Fruit fly (Drosophila melanogaster) whole organism, embryonic: ENCODE measurements around the gene trus.

ENCODE experiments used
- Ada2b ChIP-seq: fragments of 200-800 bp; sonication (Bioruptor generic); IDR thresholded peaks from 2 replicates; pipeline ENCODE4 v1.3.6; 2022; ENCODE audit warnings: missing biosample characterization, missing genetic modification characterization
- B-H1 ChIP-seq: fragments of 200-800 bp; sonication (Bioruptor generic); IDR thresholded peaks from 3 replicates; pipeline ENCODE4 v1.3.6; 2022; ENCODE audit warnings: missing biosample characterization, missing genetic modification characterization
- BEAF-32 ChIP-seq: fragments of 200-800 bp; sonication (Bioruptor generic); optimal IDR thresholded peaks from 3 replicates; lab custom pipeline; 2017; ENCODE audit warnings: missing biosample characterization, missing genetic modification characterization, mild to moderate bottlenecking, moderate library complexity, missing genetic modification reagents
- BtbVII ChIP-seq: fragments of 200-800 bp; sonication (Bioruptor generic); optimal IDR thresholded peaks from 3 replicates; lab custom pipeline; 2017; ENCODE audit warnings: missing biosample characterization, mild to moderate bottlenecking, missing genetic modification characterization
- C15 ChIP-seq: fragments of 200-800 bp; sonication (Bioruptor generic); IDR thresholded peaks from 3 replicates; pipeline ENCODE4 v1.3.6; 2022; ENCODE audit warnings: missing biosample characterization, missing genetic modification characterization
- CG10209 ChIP-seq: fragments of 200-800 bp; sonication (Bioruptor generic); optimal IDR thresholded peaks from 3 replicates; lab custom pipeline; 2017; ENCODE audit warnings: missing biosample characterization, mild to moderate bottlenecking, missing genetic modification characterization, missing genetic modification reagents
- CG10274 ChIP-seq: fragments of 200-800 bp; sonication (Bioruptor generic); optimal IDR thresholded peaks from 3 replicates; lab custom pipeline; 2017; ENCODE audit warnings: missing biosample characterization, mild to moderate bottlenecking, missing genetic modification characterization
- CG10321 ChIP-seq: fragments of 200-800 bp; sonication (Bioruptor generic); IDR thresholded peaks from 2 replicates; pipeline ENCODE4 v1.3.6; 2022; ENCODE audit warnings: missing biosample characterization, missing genetic modification characterization
- CG10979 ChIP-seq: fragments of 200-800 bp; sonication (Bioruptor generic); optimal IDR thresholded peaks from 2 replicates; lab custom pipeline; 2018; ENCODE audit warnings: missing biosample characterization, mild to moderate bottlenecking, missing genetic modification characterization, moderate library complexity
- CG12155 ChIP-seq: fragments of 200-800 bp; sonication (Bioruptor generic); optimal IDR thresholded peaks from 3 replicates; lab custom pipeline; 2016; ENCODE audit warnings: missing biosample characterization, missing genetic modification characterization
- CG12219 ChIP-seq: fragments of 200-800 bp; sonication (Bioruptor generic); optimal IDR thresholded peaks from 3 replicates; lab custom pipeline; 2018; ENCODE audit warnings: missing biosample characterization, mild to moderate bottlenecking, missing genetic modification characterization
- CG12391 ChIP-seq: fragments of 200-800 bp; sonication (Bioruptor generic); optimal IDR thresholded peaks from 3 replicates; lab custom pipeline; 2018; ENCODE audit warnings: missing biosample characterization, mild to moderate bottlenecking, missing genetic modification characterization, moderate library complexity
- CG12659 ChIP-seq: fragments of 200-800 bp; sonication (Bioruptor generic); optimal IDR thresholded peaks from 3 replicates; lab custom pipeline; 2017; ENCODE audit warnings: mild to moderate bottlenecking, missing biosample characterization, missing genetic modification reagents, missing genetic modification characterization
- CG12744 ChIP-seq: fragments of 200-800 bp; sonication (Bioruptor generic); optimal IDR thresholded peaks from 2 replicates; lab custom pipeline; 2016; ENCODE audit warnings: missing biosample characterization, missing genetic modification characterization
- CG14441 ChIP-seq: fragments of 200-800 bp; sonication (Bioruptor generic); IDR thresholded peaks from 2 replicates; pipeline ENCODE4 v1.3.6; 2022; ENCODE audit warnings: missing biosample characterization, missing genetic modification characterization
- CG1647 ChIP-seq: fragments of 200-800 bp; sonication (Bioruptor generic); optimal IDR thresholded peaks from 3 replicates; lab custom pipeline; 2016; ENCODE audit warnings: missing biosample characterization, missing genetic modification characterization
- CG17359 ChIP-seq: fragments of 200-800 bp; sonication (Bioruptor generic); optimal IDR thresholded peaks from 3 replicates; lab custom pipeline; 2018; ENCODE audit warnings: missing biosample characterization, mild to moderate bottlenecking, missing genetic modification characterization, moderate library complexity
- CG18764 ChIP-seq: fragments of 200-800 bp; sonication (Bioruptor generic); optimal IDR thresholded peaks from 3 replicates; lab custom pipeline; 2016; ENCODE audit warnings: missing biosample characterization, missing genetic modification characterization
- CG30403 ChIP-seq: fragments of 200-800 bp; sonication (Bioruptor generic); optimal IDR thresholded peaks from 3 replicates; lab custom pipeline; 2016; ENCODE audit warnings: missing biosample characterization, missing genetic modification characterization
- CG32532 ChIP-seq: fragments of 200-800 bp; sonication (Bioruptor generic); IDR thresholded peaks from 2 replicates; pipeline ENCODE4 v1.3.6; 2022; ENCODE audit warnings: missing biosample characterization, missing genetic modification characterization
- CG32772 ChIP-seq: fragments of 200-800 bp; sonication (Bioruptor generic); IDR thresholded peaks from 2 replicates; pipeline ENCODE4 v1.3.6; 2022; ENCODE audit warnings: missing biosample characterization, missing genetic modification characterization
- CG4424 ChIP-seq: fragments of 200-800 bp; sonication (Bioruptor generic); optimal IDR thresholded peaks from 3 replicates; lab custom pipeline; 2016; ENCODE audit warnings: missing biosample characterization, missing genetic modification characterization
- CG4730 ChIP-seq: fragments of 200-800 bp; sonication (Bioruptor generic); IDR thresholded peaks from 2 replicates; pipeline ENCODE4 v1.3.6; 2022; ENCODE audit warnings: missing biosample characterization, missing genetic modification characterization
- CG4820 ChIP-seq: fragments of 200-800 bp; sonication (Bioruptor generic); optimal IDR thresholded peaks from 3 replicates; lab custom pipeline; 2016; ENCODE audit warnings: missing biosample characterization, missing genetic modification characterization
- CG7556 ChIP-seq: fragments of 200-800 bp; sonication (Bioruptor generic); optimal IDR thresholded peaks from 2 replicates; lab custom pipeline; 2017; ENCODE audit warnings: missing biosample characterization, mild to moderate bottlenecking, missing genetic modification characterization
- CG7745 ChIP-seq: fragments of 200-800 bp; sonication (Bioruptor generic); optimal IDR thresholded peaks from 2 replicates; lab custom pipeline; 2018; ENCODE audit warnings: missing biosample characterization, mild to moderate bottlenecking, missing genetic modification characterization, moderate library complexity
- CG7839 ChIP-seq: fragments of 200-800 bp; sonication (Bioruptor generic); optimal IDR thresholded peaks from 3 replicates; lab custom pipeline; 2018; ENCODE audit warnings: missing biosample characterization, mild to moderate bottlenecking, missing genetic modification characterization, moderate library complexity
- CG8290 ChIP-seq, 3 experiments: fragments of 200-800 bp; sonication (Bioruptor generic); optimal IDR thresholded peaks; 2 replicates each; lab custom pipeline; 2016 to 2019; ENCODE audit warnings: missing biosample characterization in 3 of 3, missing genetic modification characterization in 3 of 3, mild to moderate bottlenecking in 2 of 3, moderate library complexity in 1 of 3
- CG9932 ChIP-seq: fragments of 200-800 bp; sonication (Bioruptor generic); IDR thresholded peaks from 2 replicates; pipeline ENCODE4 v1.3.6; 2022; ENCODE audit warnings: missing biosample characterization, missing genetic modification characterization
- CHES-1-like ChIP-seq: fragments of 200-800 bp; sonication (Bioruptor generic); optimal IDR thresholded peaks from 2 replicates; lab custom pipeline; 2016; ENCODE audit warnings: missing biosample characterization, missing genetic modification characterization
- Dref ChIP-seq: fragments of 200-800 bp; sonication (Bioruptor generic); IDR thresholded peaks from 2 replicates; pipeline ENCODE4 v1.3.6; 2022; ENCODE audit warnings: missing biosample characterization, missing genetic modification characterization
- HLH3B ChIP-seq: fragments of 200-800 bp; sonication (Bioruptor generic); IDR thresholded peaks from 2 replicates; pipeline ENCODE4 v1.3.6; 2022; ENCODE audit warnings: missing biosample characterization, missing genetic modification characterization
- HLH54F ChIP-seq: fragments of 200-800 bp; sonication (Bioruptor generic); optimal IDR thresholded peaks from 3 replicates; lab custom pipeline; 2016; ENCODE audit warnings: missing biosample characterization, missing genetic modification characterization
- Hr51 ChIP-seq, 2 experiments: fragments of 200-800 bp; sonication (Bioruptor generic); optimal IDR thresholded peaks; 2 replicates in 1 of 2; 3 replicates in 1 of 2; lab custom pipeline; 2016 to 2018; ENCODE audit warnings: missing biosample characterization in 2 of 2, missing genetic modification characterization in 2 of 2, mild to moderate bottlenecking in 1 of 2, moderate library complexity in 1 of 2
- Hsf ChIP-seq: fragments of 200-800 bp; sonication (Bioruptor generic); optimal IDR thresholded peaks from 3 replicates; lab custom pipeline; 2016; ENCODE audit warnings: missing biosample characterization, missing genetic modification characterization
- PHDP ChIP-seq: fragments of 200-800 bp; sonication (Bioruptor generic); optimal IDR thresholded peaks from 3 replicates; lab custom pipeline; 2018; ENCODE audit warnings: missing biosample characterization, mild to moderate bottlenecking, missing genetic modification characterization, moderate library complexity
- Ravus ChIP-seq: fragments of 200-800 bp; sonication (Bioruptor generic); IDR thresholded peaks from 2 replicates; pipeline ENCODE4 v1.3.6; 2022; ENCODE audit warnings: missing biosample characterization, missing genetic modification characterization
- Scr ChIP-seq: fragments of 200-800 bp; sonication (Bioruptor generic); IDR thresholded peaks from 2 replicates; pipeline ENCODE4 v1.3.6; 2022; ENCODE audit warnings: missing biosample characterization, missing genetic modification characterization; ENCODE audit not compliant: partially characterized antibody
- cato ChIP-seq: fragments of 200-800 bp; sonication (Bioruptor generic); optimal IDR thresholded peaks from 2 replicates; lab custom pipeline; 2016; ENCODE audit warnings: missing biosample characterization, missing genetic modification characterization, borderline replicate concordance
- dmrt99B ChIP-seq: fragments of 200-800 bp; sonication (Bioruptor generic); optimal IDR thresholded peaks from 2 replicates; lab custom pipeline; 2018; ENCODE audit warnings: missing biosample characterization, mild to moderate bottlenecking, missing genetic modification characterization, moderate library complexity
- ems ChIP-seq: fragments of 200-800 bp; sonication (Bioruptor generic); optimal IDR thresholded peaks from 3 replicates; lab custom pipeline; 2016; ENCODE audit warnings: missing biosample characterization, missing genetic modification characterization
- fd96Cb ChIP-seq: fragments of 200-800 bp; sonication (Bioruptor generic); optimal IDR thresholded peaks from 2 replicates; lab custom pipeline; 2018; ENCODE audit warnings: missing biosample characterization, mild to moderate bottlenecking, missing genetic modification characterization, moderate library complexity
- gsb ChIP-seq: fragments of 200-800 bp; sonication (Bioruptor generic); IDR thresholded peaks from 2 replicates; pipeline ENCODE4 v1.3.6; 2022; ENCODE audit warnings: missing biosample characterization, missing genetic modification characterization
- insv ChIP-seq, 2 experiments: fragments of 200-800 bp; sonication (Bioruptor generic); optimal IDR thresholded peaks; 3 replicates each; lab custom pipeline; 2016 to 2018; ENCODE audit warnings: missing biosample characterization in 2 of 2, missing genetic modification characterization in 2 of 2
- sens ChIP-seq: fragments of 200-800 bp; sonication (Bioruptor generic); peaks from one replicate; lab custom pipeline; 2016; ENCODE audit warnings: missing biosample characterization, missing genetic modification characterization
- slp2 ChIP-seq: fragments of 200-800 bp; sonication (Bioruptor generic); optimal IDR thresholded peaks from 2 replicates; lab custom pipeline; 2016; ENCODE audit warnings: missing biosample characterization, missing genetic modification characterization
- stc ChIP-seq: fragments of 200-800 bp; sonication (Bioruptor generic); IDR thresholded peaks from 2 replicates; pipeline ENCODE4 v1.3.6; 2022; ENCODE audit warnings: missing biosample characterization, missing genetic modification characterization
- tgo ChIP-seq: fragments of 200-800 bp; sonication (Bioruptor generic); IDR thresholded peaks from 3 replicates; pipeline ENCODE4 v1.3.6; 2022; ENCODE audit warnings: missing biosample characterization, missing genetic modification characterization
- trh ChIP-seq: fragments of 200-800 bp; sonication (Bioruptor generic); optimal IDR thresholded peaks from 2 replicates; lab custom pipeline; 2016; ENCODE audit warnings: missing biosample characterization, missing genetic modification characterization
- unpg ChIP-seq: fragments of 200-800 bp; sonication (Bioruptor generic); optimal IDR thresholded peaks from 3 replicates; lab custom pipeline; 2018; ENCODE audit warnings: missing biosample characterization, mild to moderate bottlenecking, missing genetic modification characterization, moderate library complexity

trus gene

DNA sequence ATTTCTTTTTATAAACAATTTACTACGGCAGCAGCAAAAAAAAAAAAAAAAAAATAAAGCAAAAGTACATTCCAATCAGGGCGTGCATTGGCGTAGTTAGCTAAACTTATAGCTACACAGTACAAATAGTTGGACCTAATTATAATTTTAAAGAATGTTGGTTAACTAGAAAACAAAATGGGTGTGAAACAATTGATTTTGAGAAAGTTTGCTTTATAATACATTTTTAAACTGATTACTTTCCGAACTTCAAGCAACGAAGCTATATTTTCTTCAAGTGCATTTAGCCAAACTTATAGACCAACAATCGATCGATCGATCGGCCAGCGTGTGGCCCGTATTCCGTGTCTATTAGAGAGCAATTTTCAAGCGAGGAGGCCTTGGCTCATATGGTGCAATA, 5.0 kb upstream of the trus start (continued):
- no peak for TF ChIP-seq CG1647 (GFP tag; lab: Kevin White, UChicago)
- TF ChIP-seq CG12391 (tag; lab: Kevin White, UChicago) = peak; percentile 29
- peak; percentile 4 for TF ChIP-seq ems (GFP tag; lab: Kevin White, UChicago)
- TF ChIP-seq CG12744 (GFP tag; lab: Kevin White, UChicago) = peak; percentile 4
- peak; percentile 18 for TF ChIP-seq fd96Cb (tag; lab: Kevin White, UChicago)
- TF ChIP-seq dmrt99B (tag; lab: Kevin White, UChicago) = peak; percentile 65
- peak in 1 of 2 experiments; percentile 77 for TF ChIP-seq Hr51 (GFP tag; optimal IDR thresholded peaks at IDR 0.05; lab: Kevin White, UChicago)
- TF ChIP-seq CG10274 = no peak
- no peak for TF ChIP-seq Ravus
- TF ChIP-seq tgo (GFP tag; lab: Robert Waterston, UW) = peak; percentile 59; the same call in 2 of the 3 replicates
- TF ChIP-seq C15 = no peak
- TF ChIP-seq gsb (GFP tag; lab: Robert Waterston, UW) = 0 out of 2 replicates have a peak, but pooled peaks have one; percentile 6
- TF ChIP-seq CG10979 (tag; lab: Kevin White, UChicago) = peak; percentile 12
- TF ChIP-seq CG18764 (GFP tag; lab: Kevin White, UChicago) = no peak
- TF ChIP-seq CG7556 (GFP tag; lab: Kevin White, UChicago) = peak; percentile 4
- TF ChIP-seq Scr = no peak
- peak; percentile 14; the same call in 1 of the 2 replicates for TF ChIP-seq CG14441 (GFP tag; lab: Robert Waterston, UW)
- peak; percentile 24 for TF ChIP-seq slp2
- TF ChIP-seq Ada2b (GFP tag; lab: Robert Waterston, UW) = peak; percentile 31; the same call in 1 of the 2 replicates
- peak; percentile 23 for TF ChIP-seq CG12219 (GFP tag; lab: Kevin White, UChicago)
- peak; percentile 41 for TF ChIP-seq CG4424 (GFP tag; lab: Kevin White, UChicago)
- no peak for TF ChIP-seq BEAF-32
- TF ChIP-seq stc (GFP tag; lab: Robert Waterston, UW) = peak; percentile 37; the same call in 1 of the 2 replicates
- peak; percentile 42; the same call in 1 of the 2 replicates for TF ChIP-seq HLH3B (GFP tag; lab: Robert Waterston, UW)
- TF ChIP-seq CG12659 (GFP tag; lab: Kevin White, UChicago) = peak; percentile 19
- no peak for TF ChIP-seq HLH54F (GFP tag; lab: Kevin White, UChicago)
- TF ChIP-seq CG7745 (tag; lab: Kevin White, UChicago) = no peak
- no peak for TF ChIP-seq CG4730 (GFP tag; lab: Robert Waterston, UW)
- no peak for TF ChIP-seq CG12155
- 0 out of 2 replicates have a peak, but pooled peaks have one; percentile 21 for TF ChIP-seq CG9932 (GFP tag; lab: Robert Waterston, UW)
- peak; percentile 8 for TF ChIP-seq Hsf (GFP tag; lab: Kevin White, UChicago)
- TF ChIP-seq CG17359 (tag; lab: Kevin White, UChicago) = peak; percentile 56
- TF ChIP-seq CG8290 (GFP tag; optimal IDR thresholded peaks at IDR 0.05; lab: Kevin White, UChicago) = no peak
- TF ChIP-seq CG8290 (tag; optimal IDR thresholded peaks at IDR 0.05; lab: Kevin White, UChicago) = peak in 1 of 2 experiments; percentile 65
- peak; percentile 52 for TF ChIP-seq unpg (GFP tag; lab: Kevin White, UChicago)
- no peak for TF ChIP-seq CG10321 (GFP tag; lab: Robert Waterston, UW)
- peak; percentile 40 for TF ChIP-seq PHDP (tag; lab: Kevin White, UChicago)
- peak; percentile 58 for TF ChIP-seq CG7839 (tag; lab: Kevin White, UChicago)
- peak; percentile 22; the same call in 1 of the 3 replicates for TF ChIP-seq B-H1 (GFP tag; lab: Robert Waterston, UW)
- TF ChIP-seq insv (GFP tag; optimal IDR thresholded peaks at IDR 0.05; lab: Kevin White, UChicago) = no peak
- peak; percentile 40 for TF ChIP-seq CG30403 (GFP tag; lab: Kevin White, UChicago)
- no peak for TF ChIP-seq CG4820
- no peak for TF ChIP-seq CHES-1-like (GFP tag; lab: Kevin White, UChicago)
- no peak for TF ChIP-seq CG32532
- peak; percentile 13 for TF ChIP-seq BtbVII
- peak; percentile 16 for TF ChIP-seq cato (GFP tag; lab: Kevin White, UChicago)
- 0 out of 2 replicates have a peak, but pooled peaks have one; percentile 29 for TF ChIP-seq CG32772 (GFP tag; lab: Robert Waterston, UW)
- TF ChIP-seq Dref (GFP tag; lab: Robert Waterston, UW) = no peak
- TF ChIP-seq trh = no peak
- TF ChIP-seq sens (GFP tag; lab: Kevin White, UChicago) = peak; percentile 77
- peak; percentile 46 for TF ChIP-seq CG10209
